Fruit fly (Drosophila melanogaster): ENCODE data around the gene Cp15.

Gene Cp15

dm6 chr3L:8682551-8683375 is 45.5 kb upstream of the Cp15 start (continued):
- no peak for TF ChIP-seq CG8632 (GFP tag; optimal IDR thresholded peaks at IDR 0.05)
- no peak for TF ChIP-seq CG6854 (GFP tag; optimal IDR thresholded peaks at IDR 0.05)
- TF ChIP-seq CG11902 (GFP tag; optimal IDR thresholded peaks at IDR 0.05) = no peak
- TF ChIP-seq CG6163 (GFP tag; IDR thresholded peaks at IDR 0.05) = no peak
- peak; percentile 60 for TF ChIP-seq vri (GFP tag; optimal IDR thresholded peaks at IDR 0.05)
- no peak for TF ChIP-seq CG3919 (GFP tag; optimal IDR thresholded peaks at IDR 0.05)
- no peak for TF ChIP-seq CG11294 (GFP tag; IDR thresholded peaks at IDR 0.05)
- no peak for TF ChIP-seq dac (GFP tag; optimal IDR thresholded peaks at IDR 0.05)
- no peak for TF ChIP-seq CG6792 (GFP tag; optimal IDR thresholded peaks at IDR 0.05)
- peak; percentile 27 for TF ChIP-seq esn (GFP tag; optimal IDR thresholded peaks at IDR 0.05)
- no peak for TF ChIP-seq dsx (GFP tag; optimal IDR thresholded peaks at IDR 0.05; ENCODE audit: poor library complexity, severe bottlenecking)
- no peak for TF ChIP-seq fd85E (GFP tag; optimal IDR thresholded peaks at IDR 0.05)
- no peak for TF ChIP-seq salr (GFP tag; optimal IDR thresholded peaks at IDR 0.05)
- TF ChIP-seq CG8119 (GFP tag; IDR thresholded peaks at IDR 0.05) = no peak

dm6 chr3L:8683773-8684172 is 44.5 kb upstream of the Cp15 start:
- peak; percentile 80 for TF ChIP-seq fkh (GFP tag; optimal IDR thresholded peaks at IDR 0.05)
- no peak for TF ChIP-seq CG10631 (GFP tag; optimal IDR thresholded peaks at IDR 0.05)
- TF ChIP-seq Smox (GFP tag; optimal IDR thresholded peaks at IDR 0.05) = no peak
- TF ChIP-seq svp (GFP tag) = peak; percentile 58
- TF ChIP-seq CG6163 (GFP tag; IDR thresholded peaks at IDR 0.05) = 0 out of 3 replicates have a peak, but pooled peaks have one; percentile 8

dm6 chr3L:8684419-8685081 is 43.7 kb upstream of the Cp15 start:
- TF ChIP-seq Lpt (GFP tag; optimal IDR thresholded peaks at IDR 0.05) (no peak), CG3919 (GFP tag; optimal IDR thresholded peaks at IDR 0.05) (peak; percentile 7), CG8119 (GFP tag; IDR thresholded peaks at IDR 0.05) (no peak), dac (GFP tag; optimal IDR thresholded peaks at IDR 0.05) (no peak), CG1621 (tag; optimal IDR thresholded peaks at IDR 0.05) (no peak), pdm3 (GFP tag; optimal IDR thresholded peaks at IDR 0.05) (peak; percentile 23), cyc (GFP tag; optimal IDR thresholded peaks at IDR 0.05) (peak; percentile 20), lz (GFP tag; optimal IDR thresholded peaks at IDR 0.05) (peak; percentile 48), Eip93F (GFP tag; optimal IDR thresholded peaks at IDR 0.05) (no peak), Hr39 (GFP tag; optimal IDR thresholded peaks at IDR 0.05) (peak; percentile 56), net (GFP tag; optimal IDR thresholded peaks at IDR 0.05) (peak; percentile 15), Blimp-1 (GFP tag; optimal IDR thresholded peaks at IDR 0.05) (no peak), CG6808 (GFP tag; optimal IDR thresholded peaks at IDR 0.05) (no peak), eg (GFP tag; IDR thresholded peaks at IDR 0.05) (no peak), vri (GFP tag; optimal IDR thresholded peaks at IDR 0.05) (peak; percentile 57), CG8319 (GFP tag; optimal IDR thresholded peaks at IDR 0.05) (no peak), CG31627 (GFP tag; optimal IDR thresholded peaks at IDR 0.05) (peak; percentile 52), fkh (GFP tag; optimal IDR thresholded peaks at IDR 0.05) (peak; percentile 86), svp (GFP tag) (peak; percentile 6), CG16779 (tag; optimal IDR thresholded peaks at IDR 0.05) (no peak), Eip75B (GFP tag; optimal IDR thresholded peaks at IDR 0.05) (no peak), salr (GFP tag; optimal IDR thresholded peaks at IDR 0.05) (peak in 1 of 2 experiments; percentile 18), fd85E (GFP tag; optimal IDR thresholded peaks at IDR 0.05) (no peak), CG11902 (GFP tag; optimal IDR thresholded peaks at IDR 0.05) (no peak), ss (GFP tag; optimal IDR thresholded peaks at IDR 0.05) (no peak), CG7368 (GFP tag; optimal IDR thresholded peaks at IDR 0.05) (no peak), CG32006 (GFP tag; optimal IDR thresholded peaks at IDR 0.05) (peak; percentile 31), CG15336 (GFP tag; IDR thresholded peaks at IDR 0.05) (no peak), Sox14 (GFP tag; optimal IDR thresholded peaks at IDR 0.05) (peak; percentile 37), achi (GFP tag; optimal IDR thresholded peaks at IDR 0.05) (peak; percentile 37), CG6163 (GFP tag; IDR thresholded peaks at IDR 0.05) (0 out of 3 replicates have a peak, but pooled peaks have one; percentile 20), CG11294 (GFP tag; IDR thresholded peaks at IDR 0.05) (no peak), CG3032 (tag; optimal IDR thresholded peaks at IDR 0.05) (no peak), Ets21C (GFP tag; optimal IDR thresholded peaks at IDR 0.05) (peak; percentile 23), CG6854 (GFP tag; optimal IDR thresholded peaks at IDR 0.05) (no peak), CG10669 (GFP tag; optimal IDR thresholded peaks at IDR 0.05) (no peak), OdsH (GFP tag; optimal IDR thresholded peaks at IDR 0.05) (peak; percentile 12)
